Worm (Caenorhabditis elegans) whole organism, L4 larva: ENCODE data around the gene cyp-33C4.

Experiments
- D1046.2 ChIP-seq: fragments of 200-800 bp; sonication (Bioruptor generic); IDR thresholded peaks from 2 replicates; pipeline ENCODE4 v1.3.6; 2022; ENCODE audit warnings: missing genetic modification characterization, missing compliant biosample characterization
- F37D6.2 ChIP-seq: sonication (generic microtip); optimal IDR thresholded peaks from 2 replicates; lab custom pipeline; 2016; ENCODE audit warnings: mild to moderate bottlenecking, missing genetic modification characterization, missing compliant biosample characterization
- F44E2.7 ChIP-seq: fragments of 200-800 bp; sonication (Bioruptor generic); IDR thresholded peaks from 2 replicates; pipeline ENCODE4 v2.1.2; 2022; ENCODE audit warnings: missing genetic modification characterization, missing compliant biosample characterization
- F49E8.2 ChIP-seq: sonication (generic microtip); optimal IDR thresholded peaks from 2 replicates; lab custom pipeline; 2016; ENCODE audit warnings: missing compliant biosample characterization, mild to moderate bottlenecking, missing genetic modification characterization, borderline replicate concordance
- T26A8.4 ChIP-seq: fragments of 200-800 bp; sonication (Bioruptor generic); IDR thresholded peaks from 2 replicates; pipeline ENCODE4 v1.3.6; 2022; ENCODE audit warnings: missing genetic modification characterization, missing compliant biosample characterization
- Y105C5A.15 ChIP-seq: fragments of 200-800 bp; sonication (Bioruptor generic); IDR thresholded peaks from 2 replicates; pipeline ENCODE4 v1.3.6; 2022; ENCODE audit warnings: missing genetic modification characterization, missing compliant biosample characterization
- ZK337.2 ChIP-seq: fragments of 200-800 bp; sonication (Bioruptor generic); IDR thresholded peaks from 2 replicates; pipeline ENCODE4 v1.3.6; 2022; ENCODE audit warnings: missing genetic modification reagents, missing genetic modification characterization, missing compliant biosample characterization
- aha-1 ChIP-seq: fragments of 150-350 bp; peaks from one replicate; lab custom pipeline; 2014; ENCODE audit warnings: missing biosample characterization, missing genetic modification characterization
- ama-1 ChIP-seq: fragments of 150-350 bp; optimal IDR thresholded peaks from 2 replicates; lab custom pipeline; 2014; ENCODE audit warnings: inconsistent platforms, mixed read lengths
- ceh-20 ChIP-seq: fragments of 200-800 bp; sonication (Bioruptor generic); IDR thresholded peaks from 2 replicates; pipeline ENCODE4 v1.3.6; 2022; ENCODE audit warnings: missing genetic modification reagents, missing genetic modification characterization, missing compliant biosample characterization
- ceh-28 ChIP-seq: fragments of 150-350 bp; optimal IDR thresholded peaks from 2 replicates; lab custom pipeline; 2014; ENCODE audit warnings: missing biosample characterization, missing genetic modification reagents, missing genetic modification characterization
- ceh-32 ChIP-seq: sonication (generic microtip); optimal IDR thresholded peaks from 2 replicates; lab custom pipeline; 2016; ENCODE audit warnings: mild to moderate bottlenecking, missing genetic modification characterization, missing compliant biosample characterization; ENCODE audit not compliant: poor library complexity
- cey-2 ChIP-seq: sonication (generic microtip); optimal IDR thresholded peaks from 3 replicates; lab custom pipeline; 2017; ENCODE audit warnings: missing genetic modification characterization, mild to moderate bottlenecking, missing compliant biosample characterization, antibody characterized with exemption, borderline replicate concordance; ENCODE audit not compliant: insufficient read depth
- ctbp-1 ChIP-seq: fragments of 200-800 bp; sonication (Bioruptor generic); IDR thresholded peaks from 2 replicates; pipeline ENCODE4 v1.3.6; 2022; ENCODE audit warnings: missing genetic modification reagents, missing genetic modification characterization, missing compliant biosample characterization
- daf-16 ChIP-seq, 3 experiments: sonication (generic microtip); optimal IDR thresholded peaks; 2 replicates each; lab custom pipeline; 2016 to 2017; ENCODE audit warnings: missing genetic modification characterization in 3 of 3, missing genetic modification reagents in 3 of 3, mild to moderate bottlenecking in 2 of 3, missing compliant biosample characterization in 2 of 3, missing biosample characterization in 1 of 3, moderate library complexity in 1 of 3
- dmd-6 ChIP-seq: fragments of 200-800 bp; sonication (Bioruptor generic); IDR thresholded peaks from 2 replicates; pipeline ENCODE4 v1.3.6; 2022; ENCODE audit warnings: missing genetic modification reagents, missing genetic modification characterization, missing compliant biosample characterization
- duxl-1 ChIP-seq: sonication (generic microtip); optimal IDR thresholded peaks from 2 replicates; lab custom pipeline; 2016; ENCODE audit warnings: mild to moderate bottlenecking, missing genetic modification characterization, moderate library complexity, missing compliant biosample characterization; ENCODE audit not compliant: poor library complexity
- dve-1 ChIP-seq: sonication (generic microtip); optimal IDR thresholded peaks from 2 replicates; lab custom pipeline; 2017; ENCODE audit warnings: antibody characterized with exemption, mild to moderate bottlenecking, missing genetic modification characterization, missing compliant biosample characterization; ENCODE audit not compliant: insufficient read depth
- egl-27 ChIP-seq: sonication (generic microtip); optimal IDR thresholded peaks from 3 replicates; lab custom pipeline; 2017; ENCODE audit warnings: missing biosample characterization, missing genetic modification reagents, missing genetic modification characterization
- egl-43 ChIP-seq: fragments of 200-800 bp; sonication (Bioruptor generic); IDR thresholded peaks from 2 replicates; pipeline ENCODE4 v1.3.6; 2022; ENCODE audit warnings: missing genetic modification reagents, missing genetic modification characterization, missing compliant biosample characterization
- fkh-10 ChIP-seq: fragments of 150-350 bp; optimal IDR thresholded peaks from 2 replicates; lab custom pipeline; 2014; ENCODE audit warnings: missing biosample characterization, missing genetic modification reagents, missing genetic modification characterization
- fos-1 ChIP-seq: fragments of 150-350 bp; optimal IDR thresholded peaks from 2 replicates; lab custom pipeline; 2014; ENCODE audit warnings: missing biosample characterization, missing genetic modification characterization
- gei-8 ChIP-seq: fragments of 200-800 bp; sonication (Bioruptor generic); optimal IDR thresholded peaks from 2 replicates; lab custom pipeline; 2018; ENCODE audit warnings: mild to moderate bottlenecking, missing genetic modification characterization, missing compliant biosample characterization
- hif-1 ChIP-seq, 2 experiments: sonication (generic microtip); optimal IDR thresholded peaks; 2 replicates each; lab custom pipeline; 2016 to 2017; ENCODE audit warnings: missing compliant biosample characterization in 2 of 2, missing genetic modification characterization in 2 of 2, missing genetic modification reagents in 2 of 2, missing genotype in 2 of 2, mild to moderate bottlenecking in 1 of 2
- hlh-11 ChIP-seq: fragments of 200-800 bp; sonication (Bioruptor generic); optimal IDR thresholded peaks from 2 replicates; lab custom pipeline; 2018; ENCODE audit warnings: mild to moderate bottlenecking, missing genetic modification characterization, missing compliant biosample characterization
- jun-1 ChIP-seq: fragments of 150-350 bp; optimal IDR thresholded peaks from 2 replicates; lab custom pipeline; 2014; ENCODE audit warnings: missing biosample characterization, missing genetic modification reagents, missing genetic modification characterization
- lim-7 ChIP-seq: fragments of 200-800 bp; sonication (Bioruptor generic); IDR thresholded peaks from 2 replicates; pipeline ENCODE4 v1.3.6; 2022; ENCODE audit warnings: missing genetic modification characterization, missing compliant biosample characterization
- lin-1 ChIP-seq: fragments of 200-800 bp; sonication (Bioruptor generic); IDR thresholded peaks from 2 replicates; pipeline ENCODE4 v1.3.6; 2022; ENCODE audit warnings: missing genetic modification reagents, missing genetic modification characterization, missing compliant biosample characterization
- lin-15B ChIP-seq: fragments of 150-350 bp; sonication (generic microtip); optimal IDR thresholded peaks from 3 replicates; lab custom pipeline; 2014; ENCODE audit warnings: missing biosample characterization, missing genetic modification characterization
- lin-29 ChIP-seq: fragments of 200-800 bp; sonication (Bioruptor generic); IDR thresholded peaks from 2 replicates; pipeline ENCODE4 v1.3.6; 2022; ENCODE audit warnings: missing genetic modification reagents, missing genetic modification characterization, missing compliant biosample characterization
- lin-38 ChIP-seq: fragments of 200-800 bp; sonication (Bioruptor generic); IDR thresholded peaks from 2 replicates; pipeline ENCODE4 v1.3.6; 2022; ENCODE audit warnings: missing genetic modification reagents, missing genetic modification characterization, missing compliant biosample characterization
- lin-39 ChIP-seq: fragments of 150-350 bp; optimal IDR thresholded peaks from 2 replicates; lab custom pipeline; 2014; ENCODE audit warnings: missing biosample characterization, missing genetic modification reagents, missing genetic modification characterization
- lir-3 ChIP-seq: sonication (generic microtip); optimal IDR thresholded peaks from 2 replicates; lab custom pipeline; 2016; ENCODE audit warnings: mild to moderate bottlenecking, missing genetic modification characterization, missing compliant biosample characterization
- mdt-29 ChIP-seq: fragments of 200-800 bp; sonication (Bioruptor generic); IDR thresholded peaks from 2 replicates; pipeline ENCODE4 v1.3.6; 2022; ENCODE audit warnings: missing genetic modification reagents, missing genetic modification characterization, missing compliant biosample characterization
- mes-2 ChIP-seq: sonication (generic microtip); optimal IDR thresholded peaks from 2 replicates; lab custom pipeline; 2016; ENCODE audit warnings: missing genotype, mild to moderate bottlenecking, missing genetic modification characterization, missing compliant biosample characterization; ENCODE audit not compliant: poor library complexity, severe bottlenecking
- mxl-2 ChIP-seq: fragments of 200-800 bp; sonication (Bioruptor generic); conservative IDR thresholded peaks from 2 replicates; pipeline ENCODE4 v1.3.6; 2022; ENCODE audit warnings: missing genetic modification reagents, missing genetic modification characterization, missing compliant biosample characterization
- nhr-237 ChIP-seq: sonication (generic microtip); optimal IDR thresholded peaks from 2 replicates; lab custom pipeline; 2017; ENCODE audit warnings: missing biosample characterization, missing genetic modification characterization
- nhr-25 ChIP-seq: sonication (generic microtip); optimal IDR thresholded peaks from 2 replicates; lab custom pipeline; 2017; ENCODE audit warnings: missing genetic modification characterization, mild to moderate bottlenecking, missing compliant biosample characterization, antibody characterized with exemption, moderate library complexity, borderline replicate concordance; ENCODE audit not compliant: insufficient read depth
- nhr-28 ChIP-seq: fragments of 150-350 bp; optimal IDR thresholded peaks from 2 replicates; lab custom pipeline; 2014; ENCODE audit warnings: missing biosample characterization, missing genetic modification characterization
- nhr-48 ChIP-seq: sonication (generic microtip); optimal IDR thresholded peaks from 2 replicates; lab custom pipeline; 2016; ENCODE audit warnings: mild to moderate bottlenecking, missing genetic modification characterization, missing compliant biosample characterization
- nhr-77 ChIP-seq: fragments of 150-350 bp; optimal IDR thresholded peaks from 2 replicates; lab custom pipeline; 2014; ENCODE audit warnings: missing biosample characterization, missing genetic modification characterization
- php-3 ChIP-seq: fragments of 200-800 bp; sonication (Bioruptor generic); IDR thresholded peaks from 2 replicates; pipeline ENCODE4 v1.3.6; 2022; ENCODE audit warnings: missing genetic modification reagents, missing genetic modification characterization, missing compliant biosample characterization
- pqm-1 ChIP-seq: sonication (generic microtip); optimal IDR thresholded peaks from 2 replicates; lab custom pipeline; 2017; ENCODE audit warnings: missing biosample characterization, missing genetic modification characterization
- unc-39 ChIP-seq: sonication (generic microtip); optimal IDR thresholded peaks from 2 replicates; lab custom pipeline; 2017; ENCODE audit warnings: missing biosample characterization, missing genetic modification characterization
- vab-7 ChIP-seq: fragments of 200-800 bp; sonication (Bioruptor generic); IDR thresholded peaks from 2 replicates; pipeline ENCODE4 v1.3.6; 2022; ENCODE audit warnings: missing genetic modification reagents, missing genetic modification characterization, missing compliant biosample characterization
- zag-1 ChIP-seq: fragments of 150-350 bp; optimal IDR thresholded peaks from 2 replicates; lab custom pipeline; 2014; ENCODE audit warnings: missing biosample characterization, missing genetic modification characterization

Gene cyp-33C4

DNA sequence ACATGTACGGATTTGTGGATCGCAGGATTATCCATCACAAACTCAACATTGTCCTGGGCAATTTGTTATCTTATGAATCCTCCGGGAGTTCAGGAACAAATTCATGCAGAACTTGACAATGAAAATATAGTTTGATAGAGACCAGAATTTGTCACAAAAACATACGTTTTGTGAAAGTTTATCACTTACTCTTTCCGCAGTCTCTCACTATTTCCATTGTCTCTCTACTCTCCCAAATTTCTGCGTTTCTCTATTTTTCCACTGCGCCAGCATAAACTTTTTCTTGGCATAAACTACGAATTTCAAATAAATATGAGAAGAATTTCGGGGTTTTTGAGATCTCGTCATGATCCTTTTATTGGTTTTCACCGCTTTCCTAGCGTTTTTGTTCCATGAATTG is 6.7 kb downstream of the cyp-33C4 start, which contains the start of gene cyp-33C3:
Gene cyp-33C3, plus strand, starts transcription at position 149 of the 400 bp plus-strand sequence.
- TF ChIP-seq egl-43 (GFP tag; lab: Robert Waterston, UW) (no peak), hif-1 (tag; optimal IDR thresholded peaks at IDR 0.05; lab: Kevin White, UChicago) (no peak), mes-2 (tag; lab: Kevin White, UChicago) (no peak), nhr-28 (tag; lab: Kevin White, UChicago) (peak; percentile 84), daf-16 (GFP tag; optimal IDR thresholded peaks at IDR 0.05; lab: Kevin White, UChicago) (no peak), daf-16 (tag; optimal IDR thresholded peaks at IDR 0.05; lab: Kevin White, UChicago) (peak; percentile 9), dmd-6 (GFP tag; lab: Robert Waterston, UW) (peak; percentile 28; the same call in 1 of the 2 replicates), lim-7 (GFP tag; lab: Robert Waterston, UW) (no peak), F44E2.7 (GFP tag; lab: Robert Waterston, UW) (no peak), F37D6.2 (tag; lab: Kevin White, UChicago) (no peak), lin-15B (tag; lab: Kevin White, UChicago) (no peak)

DNA sequence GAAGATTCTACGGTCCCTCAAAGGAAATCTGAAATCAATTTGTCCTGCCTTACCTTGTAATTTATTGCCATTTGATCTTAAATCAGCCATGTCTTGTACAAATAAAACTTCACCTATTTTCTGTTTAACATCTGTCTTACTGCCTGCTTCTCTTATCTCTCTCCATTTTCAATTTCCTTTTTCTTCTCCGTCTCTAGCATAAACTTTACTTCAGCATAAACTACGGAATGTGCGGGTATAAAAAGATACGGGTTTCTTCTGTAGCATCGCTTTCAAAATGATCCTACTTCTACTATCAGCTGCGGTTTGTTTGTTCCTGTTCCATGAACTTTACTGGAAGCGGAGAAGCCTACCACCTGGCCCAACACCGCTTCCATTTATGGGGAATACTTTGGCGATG is 8.8 kb downstream of the cyp-33C4 start, which contains the start of gene cyp-33C5:
Gene cyp-33C5, plus strand, starts transcription at position 254 of the 400 bp plus-strand sequence.
- TF ChIP-seq mxl-2 (GFP tag; lab: Robert Waterston, UW) = no peak
- no peak for TF ChIP-seq lim-7 (GFP tag; lab: Robert Waterston, UW)
- TF ChIP-seq ZK337.2 = no peak
- TF ChIP-seq dve-1 = peak; percentile 54
- TF ChIP-seq lin-38 (GFP tag; lab: Robert Waterston, UW) = no peak
- TF ChIP-seq nhr-237 (tag; lab: Kevin White, UChicago) = no peak
- no peak for TF ChIP-seq Y105C5A.15 (GFP tag; lab: Robert Waterston, UW)
- TF ChIP-seq ctbp-1 = no peak
- TF ChIP-seq gei-8 (GFP tag; lab: Kevin White, UChicago) = no peak
- peak; percentile 70 for TF ChIP-seq dmd-6 (GFP tag; lab: Robert Waterston, UW)
- no peak for TF ChIP-seq lir-3 (tag; lab: Kevin White, UChicago)
- TF ChIP-seq pqm-1 (tag; lab: Kevin White, UChicago) = peak; percentile 23
- peak; percentile 5 for TF ChIP-seq duxl-1 (tag; lab: Kevin White, UChicago)
- no peak for TF ChIP-seq unc-39 (tag; lab: Kevin White, UChicago)
- TF ChIP-seq daf-16 (GFP tag; optimal IDR thresholded peaks at IDR 0.05; lab: Kevin White, UChicago) = no peak
- TF ChIP-seq daf-16 (tag; optimal IDR thresholded peaks at IDR 0.05; lab: Kevin White, UChicago) = peak; percentile 46
- no peak for TF ChIP-seq lin-39 (tag; lab: Kevin White, UChicago)
- no peak for TF ChIP-seq nhr-77 (tag; lab: Kevin White, UChicago)
- TF ChIP-seq php-3 (GFP tag; lab: Robert Waterston, UW) = no peak
- TF ChIP-seq lin-1 (GFP tag; lab: Robert Waterston, UW) = 0 out of 2 replicates have a peak, but pooled peaks have one; percentile 41
- TF ChIP-seq vab-7 (GFP tag; lab: Robert Waterston, UW) = no peak
- TF ChIP-seq jun-1 = no peak
- TF ChIP-seq nhr-28 (tag; lab: Kevin White, UChicago) = peak; percentile 98
- TF ChIP-seq aha-1 (tag; lab: Kevin White, UChicago) = no peak
- TF ChIP-seq F49E8.2 = no peak
- no peak for TF ChIP-seq lin-15B (tag; lab: Kevin White, UChicago)
- TF ChIP-seq hlh-11 (tag; lab: Kevin White, UChicago) = peak; percentile 25
- TF ChIP-seq nhr-25 (tag; lab: Kevin White, UChicago) = no peak
- TF ChIP-seq mdt-29 = no peak
- TF ChIP-seq, all 104 proteins: peak for 8

DNA sequence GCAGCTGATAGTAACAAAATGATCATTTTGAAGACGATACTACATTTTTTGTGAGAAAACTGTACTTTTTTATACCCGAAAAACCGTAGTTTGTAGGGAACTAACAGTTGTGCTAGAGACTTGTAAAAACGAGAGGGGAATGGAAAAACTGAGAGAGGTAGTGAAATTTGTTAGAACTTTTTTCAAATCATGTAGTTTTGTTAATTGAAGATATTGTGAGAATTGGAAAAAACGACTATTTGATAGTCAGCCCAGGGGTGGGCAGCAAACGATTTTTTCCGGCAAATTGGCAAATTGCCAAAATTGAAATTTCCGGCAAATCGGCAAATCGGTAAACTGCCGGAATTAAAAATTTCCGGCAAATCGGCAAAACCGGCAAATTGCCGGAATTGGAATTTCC is 13.4 kb downstream of the cyp-33C4 start, which contains the start of gene cyp-33C6:
Gene cyp-33C6, minus strand, starts transcription at position 101 of the 400 bp plus-strand sequence.
- TF ChIP-seq cey-2 (no peak), ceh-32 (no peak), fos-1 (tag; lab: Kevin White, UChicago) (no peak), zag-1 (tag; lab: Kevin White, UChicago) (no peak), D1046.2 (GFP tag; lab: Robert Waterston, UW) (no peak), T26A8.4 (GFP tag; lab: Robert Waterston, UW) (no peak), hlh-11 (tag; lab: Kevin White, UChicago) (no peak), ama-1 (no peak), nhr-25 (tag; lab: Kevin White, UChicago) (no peak), lin-29 (GFP tag; lab: Robert Waterston, UW) (no peak), unc-39 (tag; lab: Kevin White, UChicago) (no peak), ceh-20 (GFP tag; lab: Robert Waterston, UW) (no peak), nhr-48 (tag; lab: Kevin White, UChicago) (no peak), egl-27 (no peak), fkh-10 (GFP tag; lab: Kevin White, UChicago) (no peak), dve-1 (no peak), ceh-28 (tag; lab: Kevin White, UChicago) (no peak)
